Fruit fly (Drosophila melanogaster) ovary, adult (tissue): ENCODE results near the gene CG32639.

ENCODE experiments used
- CG17801 ChIP-seq: fragments of 200-800 bp; optimal IDR thresholded peaks from 2 replicates; lab custom pipeline; 2019; ENCODE audit warnings: missing biosample characterization, mild to moderate bottlenecking, missing genetic modification characterization, moderate library complexity; ENCODE audit not compliant: partially characterized antibody

The CG32639 gene

dm6 chrX:13273417-13273816 lies 37.1 kb upstream of the CG32639 start:
- no peak for TF ChIP-seq CG17801 (GFP tag; lab: Kevin White, UChicago)

dm6 chrX:13272676-13273233 lies 36.4 kb upstream of the CG32639 start:
- no peak for TF ChIP-seq CG17801 (GFP tag; lab: Kevin White, UChicago)

dm6 chrX:13258757-13259067 lies 22.3 kb upstream of the CG32639 start, which contains the start of gene comt:
Gene comt, plus strand, starts transcription at chrX:13259021.
- no peak for TF ChIP-seq CG17801 (GFP tag; lab: Kevin White, UChicago)

dm6 chrX:13258048-13258756 lies 21.8 kb upstream of the CG32639 start, which contains the start of the genes mew and CG15742:
Gene mew, minus strand, starts transcription at chrX:13258490.
Gene CG15742, minus strand, starts transcription at chrX:13258495.
- TF ChIP-seq CG17801 (GFP tag; lab: Kevin White, UChicago) = no peak

- peak; percentile 38 for TF ChIP-seq CG17801 (GFP tag; lab: Kevin White, UChicago)
Observed at dm6 chrX:13256967-13257366, 20.6 kb upstream of the CG32639 start.

dm6 chrX:13254442-13254841 lies 18.1 kb upstream of the CG32639 start:
- TF ChIP-seq CG17801 (GFP tag; lab: Kevin White, UChicago) = peak; percentile 37

dm6 chrX:13253062-13253724 lies 16.8 kb upstream of the CG32639 start:
- TF ChIP-seq CG17801 (GFP tag; lab: Kevin White, UChicago) = no peak

dm6 chrX:13251310-13251709 lies 14.9 kb upstream of the CG32639 start:
- no peak for TF ChIP-seq CG17801 (GFP tag; lab: Kevin White, UChicago)

- TF ChIP-seq CG17801 (GFP tag; lab: Kevin White, UChicago) = no peak
Observed at dm6 chrX:13249732-13250395, 13.5 kb upstream of the CG32639 start.

dm6 chrX:13248515-13248914 lies 12.1 kb upstream of the CG32639 start:
- TF ChIP-seq CG17801 (GFP tag; lab: Kevin White, UChicago) = no peak

dm6 chrX:13247789-13248188 lies 11.4 kb upstream of the CG32639 start:
- no peak for TF ChIP-seq CG17801 (GFP tag; lab: Kevin White, UChicago)

dm6 chrX:13245767-13246166 lies 9.4 kb upstream of the CG32639 start:
- TF ChIP-seq CG17801 (GFP tag; lab: Kevin White, UChicago) = no peak

- no peak for TF ChIP-seq CG17801 (GFP tag; lab: Kevin White, UChicago)
Observed at dm6 chrX:13244462-13244861, 8.1 kb upstream of the CG32639 start.

dm6 chrX:13243726-13244323 lies 7.5 kb upstream of the CG32639 start:
- TF ChIP-seq CG17801 (GFP tag; lab: Kevin White, UChicago) = no peak

dm6 chrX:13240812-13241211 lies 4.4 kb upstream of the CG32639 start:
- TF ChIP-seq CG17801 (GFP tag; lab: Kevin White, UChicago) = no peak
